Worm (Caenorhabditis elegans) whole organism, late embryonic: ENCODE measurements around the gene Y50D4B.6.

Experiments
- fax-1 ChIP-seq: sonication (generic microtip); optimal IDR thresholded peaks from 2 replicates; lab custom pipeline; 2016; ENCODE audit warnings: missing genotype, missing genetic modification characterization, missing compliant biosample characterization
- fkh-6 ChIP-seq: sonication (generic microtip); optimal IDR thresholded peaks from 2 replicates; lab custom pipeline; 2016; ENCODE audit warnings: missing genetic modification characterization, missing compliant biosample characterization
- hlh-30 ChIP-seq: sonication (generic microtip); optimal IDR thresholded peaks from 2 replicates; lab custom pipeline; 2017; ENCODE audit warnings: antibody characterized with exemption, missing genetic modification characterization, missing compliant biosample characterization; ENCODE audit not compliant: insufficient read depth

- TF ChIP-seq fkh-6 (no peak), fax-1 (tag; lab: Kevin White, UChicago) (no peak), hlh-30 (tag; lab: Kevin White, UChicago) (no peak)
These were observed 46.0 kb upstream of the Y50D4B.6 start for ce11 chrV:1038074-1038473.
